Fruit fly (Drosophila melanogaster): ENCODE data around the gene CG12105.

The CG12105 gene

DNA sequence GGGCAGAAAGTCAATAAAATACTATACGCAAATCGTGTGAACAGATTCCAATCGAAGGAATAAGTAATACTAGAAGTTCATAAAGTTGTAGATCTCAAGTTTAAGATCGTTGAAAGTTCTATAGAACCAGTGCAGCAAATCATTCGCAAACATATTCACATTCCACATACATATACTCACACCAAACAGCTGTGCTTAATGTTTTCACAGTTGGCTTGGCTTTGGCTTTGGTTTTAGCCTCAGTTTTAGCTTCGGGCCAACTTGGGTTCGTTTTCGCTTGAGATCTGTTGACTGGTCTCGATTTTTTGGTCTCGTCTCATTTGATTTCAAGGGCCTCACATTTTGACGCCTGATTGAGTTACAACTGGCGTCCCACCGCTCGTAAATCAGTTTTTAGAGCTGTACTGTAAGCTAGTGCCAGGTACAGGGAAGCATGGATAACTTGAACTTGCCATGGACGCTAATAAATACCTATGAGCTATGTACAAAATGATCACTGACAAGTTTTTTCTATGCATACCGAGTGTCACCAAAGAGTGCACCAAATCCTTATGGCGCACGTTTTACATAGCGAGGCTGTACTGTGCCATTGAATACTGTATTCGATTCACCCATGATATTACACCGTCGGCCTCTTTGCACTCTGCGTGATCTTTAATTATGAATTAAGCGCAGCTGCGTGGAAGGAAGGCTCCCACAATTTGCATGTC lies 28.3 kb downstream of the CG12105 start (continued):
- TF ChIP-seq zf30C (GFP tag; optimal IDR thresholded peaks at IDR 0.05) = no peak
- peak; percentile 56 for TF ChIP-seq E2f2 (GFP tag; IDR thresholded peaks at IDR 0.05)
- peak; percentile 58 for TF ChIP-seq nau (GFP tag; optimal IDR thresholded peaks at IDR 0.05)
- no peak for TF ChIP-seq unc-4 (GFP tag; IDR thresholded peaks at IDR 0.05; ENCODE audit: partially characterized antibody)
- peak in 1 of 3 experiments; percentile 9 for TF ChIP-seq lola (GFP tag; optimal IDR thresholded peaks at IDR 0.05)
- TF ChIP-seq NC2α (GFP tag; optimal IDR thresholded peaks at IDR 0.05) = no peak
- TF ChIP-seq fd102C (GFP tag; optimal IDR thresholded peaks at IDR 0.05) = no peak
- no peak for TF ChIP-seq corto (GFP tag; optimal IDR thresholded peaks at IDR 0.05)
- TF ChIP-seq fd3F (GFP tag; optimal IDR thresholded peaks at IDR 0.05) = peak; percentile 82
- peak; percentile 50; the same call in 1 of the 2 replicates for TF ChIP-seq sens-2 (GFP tag; IDR thresholded peaks at IDR 0.05)
- TF ChIP-seq Fer2 (tag; optimal IDR thresholded peaks at IDR 0.05) = peak; percentile 61
- peak; percentile 84 for TF ChIP-seq Rx (GFP tag; IDR thresholded peaks at IDR 0.05)
- TF ChIP-seq ttk (GFP tag; IDR thresholded peaks at IDR 0.05) = peak; percentile 82
- TF ChIP-seq bbx (GFP tag; IDR thresholded peaks at IDR 0.05; ENCODE audit: partially characterized antibody) = no peak
- TF ChIP-seq CG4730 (GFP tag; IDR thresholded peaks at IDR 0.05) = peak; percentile 83
- peak; percentile 69 for TF ChIP-seq CG11093 (GFP tag; IDR thresholded peaks at IDR 0.05)
- peak; percentile 74 for TF ChIP-seq CG1233 (GFP tag; optimal IDR thresholded peaks at IDR 0.05)
- TF ChIP-seq grau (tag; optimal IDR thresholded peaks at IDR 0.05) = peak; percentile 94
- peak; percentile 65 for TF ChIP-seq emc (GFP tag; optimal IDR thresholded peaks at IDR 0.05)
- TF ChIP-seq sna (GFP tag; IDR thresholded peaks at IDR 0.05; ENCODE audit: partially characterized antibody) = no peak
- peak; percentile 51 for TF ChIP-seq CG5180 (GFP tag; optimal IDR thresholded peaks at IDR 0.05)
- TF ChIP-seq fu2 (GFP tag; optimal IDR thresholded peaks at IDR 0.05) = peak; percentile 52
- TF ChIP-seq ap (GFP tag; IDR thresholded peaks at IDR 0.05) = peak; percentile 63
- no peak for TF ChIP-seq Scr (GFP tag; IDR thresholded peaks at IDR 0.05; ENCODE audit: partially characterized antibody)
- TF ChIP-seq ERR (GFP tag; optimal IDR thresholded peaks at IDR 0.05) = peak; percentile 65
- TF ChIP-seq trem (tag; optimal IDR thresholded peaks at IDR 0.05) = peak; percentile 18
- TF ChIP-seq Atf-2 (GFP tag; optimal IDR thresholded peaks at IDR 0.05) = peak; percentile 25
- peak; percentile 59 for TF ChIP-seq D19A (tag; optimal IDR thresholded peaks at IDR 0.05)
- peak; percentile 88 for TF ChIP-seq CG7372 (GFP tag; IDR thresholded peaks at IDR 0.05)
- peak; percentile 9 for TF ChIP-seq CG33557 (GFP tag; optimal IDR thresholded peaks at IDR 0.05)
- TF ChIP-seq pho (GFP tag; optimal IDR thresholded peaks at IDR 0.05) = peak; percentile 75
- TF ChIP-seq CG2116 (GFP tag; optimal IDR thresholded peaks at IDR 0.05) = peak; percentile 9
- peak; percentile 11 for TF ChIP-seq exex (tag; optimal IDR thresholded peaks at IDR 0.05)
- peak; percentile 61; the same call in 1 of the 2 replicates for TF ChIP-seq aop (GFP tag; IDR thresholded peaks at IDR 0.05)
- TF ChIP-seq Chrac-16 (GFP tag; optimal IDR thresholded peaks at IDR 0.05) = peak; percentile 73
- no peak for TF ChIP-seq gfzf (GFP tag; optimal IDR thresholded peaks at IDR 0.05)
- peak; percentile 69; the same call in 1 of the 2 replicates for TF ChIP-seq cas (GFP tag; IDR thresholded peaks at IDR 0.05)
- TF ChIP-seq Hmr (GFP tag; optimal IDR thresholded peaks at IDR 0.05) = peak; percentile 73
- TF ChIP-seq CG42726 (GFP tag; IDR thresholded peaks at IDR 0.05; ENCODE audit: partially characterized antibody) = no peak
- peak; percentile 92 for TF ChIP-seq Antp (GFP tag; optimal IDR thresholded peaks at IDR 0.05)
- peak; percentile 58; the same call in 2 of the 3 replicates for TF ChIP-seq croc (GFP tag; conservative IDR thresholded peaks at IDR 0.05)
- TF ChIP-seq chm (GFP tag; IDR thresholded peaks at IDR 0.05) = peak; percentile 89
- no peak for TF ChIP-seq lbe (GFP tag; optimal IDR thresholded peaks at IDR 0.05)
- peak; percentile 51 for TF ChIP-seq CG18476 (GFP tag; optimal IDR thresholded peaks at IDR 0.05)
- TF ChIP-seq klu (GFP tag; IDR thresholded peaks at IDR 0.05) = peak; percentile 58
- TF ChIP-seq CG1024 (GFP tag; IDR thresholded peaks at IDR 0.05) = peak; percentile 73
- peak; percentile 58 for TF ChIP-seq twi (tag; optimal IDR thresholded peaks at IDR 0.05)
- TF ChIP-seq Atf6 (GFP tag; IDR thresholded peaks at IDR 0.05) = peak; percentile 88
- TF ChIP-seq toy (GFP tag; IDR thresholded peaks at IDR 0.05) = peak; percentile 82
